Worm (Caenorhabditis elegans) whole organism, L4/young adult: ENCODE data around the gene srw-103.

Source experiments
- dao-5 ChIP-seq: sonication (generic microtip); optimal IDR thresholded peaks from 2 replicates; lab custom pipeline; 2016; ENCODE audit warnings: missing genotype, missing genetic modification characterization, moderate library complexity, missing compliant biosample characterization
- him-1 ChIP-seq: sonication (generic microtip); optimal IDR thresholded peaks from 2 replicates; lab custom pipeline; 2016; ENCODE audit warnings: missing genotype, missing genetic modification reagents, missing genetic modification characterization, missing compliant biosample characterization

ce11 chrV:1751449-1751848 is 34.5 kb downstream of the srw-103 start, which contains the start of gene srh-199:
- TF ChIP-seq him-1 (tag; lab: Kevin White, UChicago) (no peak), dao-5 (no peak)
